Fruit fly (Drosophila melanogaster) S2 (cell line): Measurements from ENCODE around the gene MRG15.

Source experiments
- CG8478 ChIP-seq: fragments of >200 bp; optimal IDR thresholded peaks from 2 replicates; lab custom pipeline; 2018
- CTCF ChIP-seq, 2 experiments: fragments of >200 bp; optimal IDR thresholded peaks; 2 replicates each; lab custom pipeline; 2018

MRG15 gene

DNA sequence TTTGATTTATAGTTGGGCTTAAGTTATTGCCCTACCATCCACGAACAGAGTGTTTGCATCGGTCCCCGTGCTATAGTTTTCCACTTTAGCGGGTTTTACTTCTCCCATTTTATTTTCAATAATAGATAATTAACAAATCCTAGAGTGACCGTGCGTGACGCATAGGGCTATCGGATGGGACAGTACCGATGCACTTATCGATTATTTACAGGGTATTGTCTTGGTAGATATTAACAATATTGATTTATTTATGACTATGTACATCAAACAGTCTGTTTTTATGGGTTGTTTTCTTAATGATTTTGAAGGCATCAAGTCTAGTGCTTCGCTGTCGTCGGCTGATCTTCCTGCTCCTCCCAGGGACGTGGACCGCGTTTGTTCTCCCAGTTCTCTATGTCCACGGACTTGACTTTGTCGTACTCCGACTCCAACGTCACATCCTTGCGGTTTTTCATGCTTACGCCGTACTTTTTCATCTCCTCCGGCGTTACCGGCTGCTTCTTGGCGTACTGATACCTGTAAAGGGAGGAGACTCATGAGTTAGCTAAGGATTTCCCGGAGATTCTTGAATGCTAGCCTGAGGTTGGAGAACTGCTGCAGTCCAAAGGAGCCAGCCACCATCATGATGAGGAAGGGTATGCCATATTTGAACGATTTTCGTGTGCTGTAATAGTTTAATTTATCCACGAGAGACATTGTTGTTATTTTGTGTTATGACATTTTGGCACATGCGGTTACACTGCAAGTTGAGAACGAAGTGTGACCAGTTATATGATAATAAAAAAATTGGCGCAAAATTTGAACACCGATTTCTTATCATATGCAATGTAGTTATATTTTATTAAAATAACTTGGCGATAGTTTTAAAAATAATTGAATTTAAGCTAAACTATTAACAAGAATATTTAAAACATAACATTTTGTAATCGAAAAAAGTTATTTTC lies at the start of gene MRG15, which contains the start of gene Tm1:
TSS of gene MRG15 (minus strand) at position 184 of the 944 bp plus-strand sequence.
TSS of gene Tm1 (plus strand) at position 295 of the 944 bp plus-strand sequence.
- no peak for TF ChIP-seq CTCF (optimal IDR thresholded peaks at IDR 0.05; lab: Kevin White, UChicago)
- TF ChIP-seq CG8478 (lab: Kevin White, UChicago), result no peak

DNA sequence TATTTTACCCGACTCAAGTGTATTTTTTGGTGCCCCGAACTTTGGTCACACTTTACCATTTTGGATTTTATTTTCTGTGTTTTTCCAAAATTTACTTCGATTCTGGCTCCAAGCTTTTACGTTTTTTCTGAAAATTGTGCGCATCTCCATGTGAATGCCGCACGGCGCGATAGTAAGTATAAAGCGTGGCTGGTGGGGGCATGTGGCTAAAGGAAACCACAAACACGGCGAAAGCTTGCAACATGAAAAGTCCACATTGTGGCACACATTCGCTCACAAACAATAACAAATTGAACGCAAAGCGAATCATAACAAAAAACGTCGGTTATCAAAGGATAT lies 42.8 kb upstream of the MRG15 start, which contains the start of gene ear:
TSS of gene ear (plus strand) at position 10 of the 339 bp plus-strand sequence.
- no peak for TF ChIP-seq CTCF (optimal IDR thresholded peaks at IDR 0.05; lab: Kevin White, UChicago)
- no peak for TF ChIP-seq CG8478 (lab: Kevin White, UChicago)

DNA sequence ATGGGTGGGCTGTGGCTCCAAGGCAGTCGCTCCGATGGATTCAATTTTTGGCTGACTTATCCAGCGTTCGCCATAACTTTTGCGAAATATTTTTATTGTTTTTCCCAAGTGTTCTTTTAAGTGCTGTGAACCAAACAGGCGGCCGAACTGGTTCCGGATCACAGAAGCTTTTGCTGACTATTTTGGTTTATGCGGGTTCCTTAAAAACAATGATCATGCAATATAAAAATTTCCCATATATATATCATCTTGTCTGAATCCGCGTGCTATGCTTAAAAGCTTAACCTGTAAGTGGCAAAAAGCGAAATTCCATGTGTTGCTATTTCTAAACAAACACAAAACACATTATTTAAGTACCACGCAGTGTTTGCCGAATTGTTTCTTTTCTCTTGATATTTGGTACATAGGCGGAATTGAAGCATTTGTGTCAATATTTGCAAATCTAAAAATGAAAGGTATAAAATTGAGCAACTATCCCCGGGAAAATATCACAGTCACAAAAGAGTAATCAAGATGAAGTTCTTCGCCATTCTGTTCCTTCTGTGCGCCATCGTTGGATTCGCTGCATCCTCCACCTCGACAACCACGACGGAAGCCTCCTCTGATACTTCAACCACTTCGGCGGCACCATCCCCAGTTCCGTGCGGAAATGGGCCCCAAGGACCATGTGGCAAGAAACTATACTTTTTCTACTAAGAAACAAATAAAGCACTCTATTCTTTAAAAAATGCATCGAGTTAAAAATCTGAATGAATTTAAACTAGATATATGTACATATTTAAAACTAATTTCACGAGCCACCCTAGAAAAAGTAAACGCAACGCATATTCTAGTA lies 42.2 kb upstream of the MRG15 start, which contains the start of the genes CG6276 and CG44040:
TSS of gene CG6276 (minus strand) at position 158 of the 835 bp plus-strand sequence.
TSS of gene CG44040 (plus strand) at position 467 of the 835 bp plus-strand sequence.
- TF ChIP-seq CG8478 (lab: Kevin White, UChicago) (no peak), CTCF (optimal IDR thresholded peaks at IDR 0.05; lab: Kevin White, UChicago) (no peak)

DNA sequence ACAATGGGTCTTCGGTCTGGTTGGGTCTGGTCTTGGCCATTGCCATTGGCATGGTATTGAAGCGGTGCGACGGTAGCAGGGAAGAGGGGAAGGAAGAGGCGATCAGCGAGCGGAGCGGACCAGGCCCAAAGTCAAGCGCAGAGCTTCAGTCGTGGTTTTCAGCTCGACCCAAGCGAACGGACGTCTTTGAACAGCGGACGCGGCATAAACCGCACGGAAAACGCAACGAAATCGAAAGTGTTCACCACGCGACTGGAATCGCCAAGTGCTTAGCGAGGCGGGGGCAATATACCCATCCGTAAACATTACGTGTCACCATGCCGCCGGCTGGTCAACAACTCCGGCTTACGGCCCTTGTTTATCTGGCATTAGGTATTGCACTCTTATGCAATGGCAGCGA lies 38.4 kb upstream of the MRG15 start, which contains the start of gene CG14866:
TSS of gene CG14866 (plus strand) at position 146 of the 400 bp plus-strand sequence.
- TF ChIP-seq CG8478 (lab: Kevin White, UChicago), result no peak
- TF ChIP-seq CTCF (optimal IDR thresholded peaks at IDR 0.05; lab: Kevin White, UChicago), result no peak

DNA sequence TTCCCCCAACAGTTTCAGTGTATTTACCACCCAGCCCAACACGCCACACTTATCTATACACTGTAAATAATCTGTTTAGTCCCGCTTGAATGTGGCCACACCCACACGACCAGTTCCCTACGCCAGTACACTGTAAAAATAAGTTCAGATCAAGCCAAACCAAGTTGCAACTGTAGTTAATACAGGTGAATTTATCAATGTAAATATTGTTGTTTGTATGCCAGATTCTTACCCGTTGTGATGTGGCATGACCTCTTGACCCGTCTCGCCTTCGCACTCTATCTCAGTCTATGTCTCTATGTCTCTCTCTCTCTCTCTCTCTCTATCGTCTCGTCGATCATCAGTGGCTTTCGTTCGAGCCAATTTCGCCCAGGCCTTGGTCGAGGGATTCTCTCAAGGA lies 35.9 kb upstream of the MRG15 start:
- TF ChIP-seq CG8478 (lab: Kevin White, UChicago), result no peak
- TF ChIP-seq CTCF (optimal IDR thresholded peaks at IDR 0.05; lab: Kevin White, UChicago), result no peak

dm6 chr3R:15310695-15311094 lies 32.8 kb upstream of the MRG15 start:
- TF ChIP-seq CTCF (optimal IDR thresholded peaks at IDR 0.05; lab: Kevin White, UChicago), result no peak
- TF ChIP-seq CG8478 (lab: Kevin White, UChicago), result no peak

- TF ChIP-seq CG8478 (lab: Kevin White, UChicago), result no peak
- TF ChIP-seq CTCF (optimal IDR thresholded peaks at IDR 0.05; lab: Kevin White, UChicago), result no peak
Measured at dm6 chr3R:15309924-15310323, 32.0 kb upstream of the MRG15 start, which contains the start of gene Tm2. TSS of gene Tm2 (plus strand) at chr3R:15310193.

dm6 chr3R:15305246-15305645 lies 27.3 kb upstream of the MRG15 start:
- no peak for TF ChIP-seq CTCF (optimal IDR thresholded peaks at IDR 0.05; lab: Kevin White, UChicago)
- TF ChIP-seq CG8478 (lab: Kevin White, UChicago), result no peak

DNA sequence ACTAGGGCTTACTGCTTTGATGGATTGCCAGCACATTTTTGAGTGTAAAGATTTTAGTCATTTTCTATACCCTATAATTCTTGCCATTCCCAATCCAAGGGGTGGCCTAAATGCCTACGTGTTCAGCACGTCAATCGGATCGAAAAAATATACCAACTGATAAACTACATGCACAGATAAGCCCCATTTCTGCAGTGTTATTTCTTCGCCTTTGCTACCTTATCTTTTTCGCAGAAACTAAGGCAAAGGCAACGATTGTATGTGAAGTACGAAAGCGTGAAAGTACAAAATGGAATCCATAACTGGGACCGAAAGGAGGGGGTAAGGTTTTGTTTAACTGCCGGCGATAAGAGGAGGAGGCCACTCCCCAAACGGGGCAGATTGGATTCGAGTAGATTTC lies 20.0 kb upstream of the MRG15 start:
- TF ChIP-seq CG8478 (lab: Kevin White, UChicago), result no peak
- TF ChIP-seq CTCF (optimal IDR thresholded peaks at IDR 0.05; lab: Kevin White, UChicago), result no peak

DNA sequence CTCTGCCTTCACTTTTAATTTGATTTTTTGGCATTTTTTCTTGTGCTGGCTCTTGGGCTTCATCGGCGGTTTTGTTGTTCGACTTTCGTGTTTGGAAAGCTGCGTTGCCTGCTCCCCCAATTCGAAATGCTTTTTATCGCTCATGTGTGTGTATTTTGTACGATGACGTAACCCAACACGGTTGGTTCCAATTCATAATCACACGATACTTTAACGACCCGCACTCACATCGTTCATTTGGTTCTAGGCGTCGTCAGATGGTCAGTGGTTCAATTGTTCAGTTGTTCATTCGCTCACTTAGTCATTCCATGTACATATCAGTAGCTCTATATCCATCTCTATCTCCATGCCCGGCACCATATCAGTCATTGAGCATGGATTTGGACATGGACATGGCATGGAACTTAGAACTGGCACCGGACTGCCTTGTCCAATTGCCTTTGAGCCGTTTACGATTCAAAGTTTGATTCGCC lies 16.0 kb upstream of the MRG15 start:
- TF ChIP-seq CG8478 (lab: Kevin White, UChicago) (no peak), CTCF (optimal IDR thresholded peaks at IDR 0.05; lab: Kevin White, UChicago) (no peak)

- TF ChIP-seq CG8478 (lab: Kevin White, UChicago), result no peak
- TF ChIP-seq CTCF (optimal IDR thresholded peaks at IDR 0.05; lab: Kevin White, UChicago), result no peak
Measured at dm6 chr3R:15293005-15293877, 15.3 kb upstream of the MRG15 start.

- no peak for TF ChIP-seq CG8478 (lab: Kevin White, UChicago)
- TF ChIP-seq CTCF (optimal IDR thresholded peaks at IDR 0.05; lab: Kevin White, UChicago), result no peak
Measured at dm6 chr3R:15292241-15293004, 14.5 kb upstream of the MRG15 start.
